Fruit fly (Drosophila melanogaster): ENCODE results near the gene sloth2.

The sloth2 gene

dm6 chrX:6973340-6973739 lies 37.8 kb upstream of the sloth2 start, which contains the start of gene CG3040 (continued):
- no peak for TF ChIP-seq Elba2 (GFP tag; optimal IDR thresholded peaks at IDR 0.05)
- peak; percentile 33; the same call in 2 of the 3 replicates for TF ChIP-seq zfh1 (GFP tag; IDR thresholded peaks at IDR 0.05)
- TF ChIP-seq CG8388 (GFP tag; optimal IDR thresholded peaks at IDR 0.05): peak; percentile 18
- no peak for TF ChIP-seq Dip2 (GFP tag; IDR thresholded peaks at IDR 0.05)
- TF ChIP-seq CG10366 (GFP tag; IDR thresholded peaks at IDR 0.05): peak; percentile 39; the same call in 1 of the 2 replicates
- TF ChIP-seq unpg (GFP tag; optimal IDR thresholded peaks at IDR 0.05): peak; percentile 48
- peak; percentile 20 for TF ChIP-seq CG7556 (GFP tag; optimal IDR thresholded peaks at IDR 0.05)
- TF ChIP-seq YL-1 (GFP tag; optimal IDR thresholded peaks at IDR 0.05): peak; percentile 70
- TF ChIP-seq Mrtf (GFP tag; IDR thresholded peaks at IDR 0.05): no peak
- TF ChIP-seq hbn (GFP tag; IDR thresholded peaks at IDR 0.05; ENCODE audit: partially characterized antibody): no peak; the same call in 1 of the 2 replicates
- TF ChIP-seq CG4730 (GFP tag; IDR thresholded peaks at IDR 0.05): no peak
- TF ChIP-seq Mad (GFP tag; optimal IDR thresholded peaks at IDR 0.05): no peak
- no peak for TF ChIP-seq CG2129 (GFP tag; IDR thresholded peaks at IDR 0.05; ENCODE audit: partially characterized antibody)
- TF ChIP-seq CG6683 (GFP tag; optimal IDR thresholded peaks at IDR 0.05): no peak
- peak; percentile 14 for TF ChIP-seq B-H2 (GFP tag; optimal IDR thresholded peaks at IDR 0.05)
- peak; percentile 10 for TF ChIP-seq fd96Cb (tag; optimal IDR thresholded peaks at IDR 0.05)
- TF ChIP-seq CG11695 (GFP tag; IDR thresholded peaks at IDR 0.05): peak; percentile 12; the same call in 1 of the 3 replicates
- TF ChIP-seq Vsx1 (GFP tag; optimal IDR thresholded peaks at IDR 0.05): no peak
- peak; percentile 9 for TF ChIP-seq Myb (GFP tag; optimal IDR thresholded peaks at IDR 0.05)
- peak; percentile 26 for TF ChIP-seq Fer3 (tag; optimal IDR thresholded peaks at IDR 0.05)
- no peak for TF ChIP-seq CG43689 (GFP tag; IDR thresholded peaks at IDR 0.05)
- peak; percentile 15 for TF ChIP-seq abd-A (tag; optimal IDR thresholded peaks at IDR 0.05)
- peak; percentile 86 for TF ChIP-seq pita (GFP tag; optimal IDR thresholded peaks at IDR 0.05)
- TF ChIP-seq CG34422 (GFP tag; IDR thresholded peaks at IDR 0.05): no peak
- no peak for TF ChIP-seq ab (GFP tag; optimal IDR thresholded peaks at IDR 0.05)
- TF ChIP-seq CG4282 (GFP tag; optimal IDR thresholded peaks at IDR 0.05): no peak
- TF ChIP-seq CG13296 (GFP tag; optimal IDR thresholded peaks at IDR 0.05): peak; percentile 9
- TF ChIP-seq kay (GFP tag; optimal IDR thresholded peaks at IDR 0.05): no peak
- TF ChIP-seq Antp (GFP tag; optimal IDR thresholded peaks at IDR 0.05): peak; percentile 27
- TF ChIP-seq CG33557 (GFP tag; optimal IDR thresholded peaks at IDR 0.05): no peak
- no peak for TF ChIP-seq CG4404 (GFP tag; IDR thresholded peaks at IDR 0.05)
- TF ChIP-seq CG4617 (GFP tag; optimal IDR thresholded peaks at IDR 0.05; ENCODE audit: borderline replicate concordance): peak; percentile 81
- TF ChIP-seq CG6272 (GFP tag; IDR thresholded peaks at IDR 0.05): no peak
- TF ChIP-seq ranshi (GFP tag; IDR thresholded peaks at IDR 0.05): no peak
- TF ChIP-seq CG33213 (GFP tag; optimal IDR thresholded peaks at IDR 0.05): peak; percentile 39
- no peak for TF ChIP-seq Drgx (GFP tag; IDR thresholded peaks at IDR 0.05)
- TF ChIP-seq Optix (GFP tag; IDR thresholded peaks at IDR 0.05): no peak
- TF ChIP-seq hkb (optimal IDR thresholded peaks at IDR 0.05): no peak
- TF ChIP-seq hkb (GFP tag; IDR thresholded peaks at IDR 0.05): peak; percentile 49; the same call in 1 of the 2 replicates
- TF ChIP-seq CG3838 (GFP tag; optimal IDR thresholded peaks at IDR 0.05): no peak
- no peak for TF ChIP-seq eve (GFP tag; optimal IDR thresholded peaks at IDR 0.05)
- TF ChIP-seq Sin3A (optimal IDR thresholded peaks at IDR 0.05): no peak
- TF ChIP-seq hb (GFP tag; IDR thresholded peaks at IDR 0.05; ENCODE audit: partially characterized antibody): no peak
- TF ChIP-seq tup (GFP tag; optimal IDR thresholded peaks at IDR 0.05): no peak
- no peak for TF ChIP-seq bcd (GFP tag; optimal IDR thresholded peaks at IDR 0.05)
- TF ChIP-seq seq (GFP tag; IDR thresholded peaks at IDR 0.05): no peak
- peak; percentile 51 for TF ChIP-seq CG12391 (tag; optimal IDR thresholded peaks at IDR 0.05)
- TF ChIP-seq CG7928 (GFP tag; optimal IDR thresholded peaks at IDR 0.05): no peak
- peak; percentile 62 for TF ChIP-seq CG2120 (GFP tag; optimal IDR thresholded peaks at IDR 0.05)
- TF ChIP-seq Gsc (GFP tag; IDR thresholded peaks at IDR 0.05): no peak
- TF ChIP-seq CG12659 (GFP tag; optimal IDR thresholded peaks at IDR 0.05): peak; percentile 50
- TF ChIP-seq CG11504 (tag; optimal IDR thresholded peaks at IDR 0.05): peak; percentile 48
